Fruit fly (Drosophila melanogaster) S2 (cell line): ENCODE results near the gene ATPsynD.

Experiments used
- CG8478 ChIP-seq: fragments of >200 bp; optimal IDR thresholded peaks from 2 replicates; lab custom pipeline; 2018
- CTCF ChIP-seq, 2 experiments: fragments of >200 bp; optimal IDR thresholded peaks; 2 replicates each; lab custom pipeline; 2018

Gene ATPsynD

dm6 chr3R:19071951-19072350 is 22.8 kb upstream of the ATPsynD start:
- no peak for TF ChIP-seq CG8478
- no peak for TF ChIP-seq CTCF (optimal IDR thresholded peaks at IDR 0.05; lab: Kevin White, UChicago)

- TF ChIP-seq CG8478 (no peak), CTCF (optimal IDR thresholded peaks at IDR 0.05; lab: Kevin White, UChicago) (no peak)
Observed at dm6 chr3R:19073002-19073401, 21.8 kb upstream of the ATPsynD start.

dm6 chr3R:19074207-19074606 is 20.6 kb upstream of the ATPsynD start:
- no peak for TF ChIP-seq CTCF (optimal IDR thresholded peaks at IDR 0.05; lab: Kevin White, UChicago)

dm6 chr3R:19075135-19075534 is 19.7 kb upstream of the ATPsynD start:
- no peak for TF ChIP-seq CG8478
- TF ChIP-seq CTCF (optimal IDR thresholded peaks at IDR 0.05; lab: Kevin White, UChicago): no peak

dm6 chr3R:19077856-19078255 is 16.9 kb upstream of the ATPsynD start:
- TF ChIP-seq CG8478: no peak
- no peak for TF ChIP-seq CTCF (optimal IDR thresholded peaks at IDR 0.05; lab: Kevin White, UChicago)

- TF ChIP-seq CG8478: no peak
- no peak for TF ChIP-seq CTCF (optimal IDR thresholded peaks at IDR 0.05; lab: Kevin White, UChicago)
Observed at dm6 chr3R:19079140-19079539, 15.7 kb upstream of the ATPsynD start.

- TF ChIP-seq CTCF (optimal IDR thresholded peaks at IDR 0.05; lab: Kevin White, UChicago): no peak
- no peak for TF ChIP-seq CG8478
Observed at dm6 chr3R:19080656-19081364, 14.0 kb upstream of the ATPsynD start.

dm6 chr3R:19088962-19089597 is 5.7 kb upstream of the ATPsynD start:
- no peak for TF ChIP-seq CTCF (optimal IDR thresholded peaks at IDR 0.05; lab: Kevin White, UChicago)

- TF ChIP-seq CTCF (optimal IDR thresholded peaks at IDR 0.05; lab: Kevin White, UChicago): no peak
- no peak for TF ChIP-seq CG8478
Observed at dm6 chr3R:19090983-19091748, 3.6 kb upstream of the ATPsynD start.

- no peak for TF ChIP-seq CTCF (optimal IDR thresholded peaks at IDR 0.05; lab: Kevin White, UChicago)
- no peak for TF ChIP-seq CG8478
Observed at dm6 chr3R:19091749-19092264, 3.0 kb upstream of the ATPsynD start.

- no peak for TF ChIP-seq CTCF (optimal IDR thresholded peaks at IDR 0.05; lab: Kevin White, UChicago)
- no peak for TF ChIP-seq CG8478
Observed at dm6 chr3R:19092367-19093126, 2.3 kb upstream of the ATPsynD start.

- TF ChIP-seq CG8478 (no peak), CTCF (optimal IDR thresholded peaks at IDR 0.05; lab: Kevin White, UChicago) (no peak)
Observed at dm6 chr3R:19093127-19093812, 1.5 kb upstream of the ATPsynD start.

- TF ChIP-seq CG8478: no peak
- peak in 1 of 2 experiments; percentile 2 for TF ChIP-seq CTCF (optimal IDR thresholded peaks at IDR 0.05; lab: Kevin White, UChicago)
Observed at dm6 chr3R:19094039-19094438, 761 bp upstream of the ATPsynD start, which contains the start of gene cdi. TSS of gene cdi (minus strand) at chr3R:19094270.

- TF ChIP-seq CG8478: no peak
- TF ChIP-seq CTCF (optimal IDR thresholded peaks at IDR 0.05; lab: Kevin White, UChicago): peak; percentile 84 to 90
Observed at dm6 chr3R:19096299-19097048, 1.7 kb downstream of the ATPsynD start, which contains the start of gene CG6040. TSS of gene CG6040 (plus strand) at chr3R:19096961.
